Fruit fly (Drosophila melanogaster) Kc167 (cell line): ENCODE results near the gene Swip-1.

Source experiments
- Myc ChIP-seq: fragments of >200 bp; optimal IDR thresholded peaks from 2 replicates; lab custom pipeline; 2017; ENCODE audit warnings: missing external identifiers
- h ChIP-seq: fragments of >200 bp; optimal IDR thresholded peaks from 3 replicates; lab custom pipeline; 2018; ENCODE audit warnings: missing external identifiers
- insv ChIP-seq: fragments of >200 bp; optimal IDR thresholded peaks from 3 replicates; lab custom pipeline; 2018; ENCODE audit warnings: missing external identifiers
- psq ChIP-seq: fragments of >200 bp; optimal IDR thresholded peaks from 2 replicates; lab custom pipeline; 2017; ENCODE audit warnings: missing external identifiers
- ttk ChIP-seq: sonication (Bioruptor generic); optimal IDR thresholded peaks from 2 replicates; lab custom pipeline; 2017; ENCODE audit warnings: missing external identifiers

- TF ChIP-seq h (no peak), psq (lab: Kevin White, UChicago) (no peak), Myc (lab: Kevin White, UChicago) (no peak), insv (lab: Kevin White, UChicago) (no peak), ttk (lab: Kevin White, UChicago) (no peak)
Observed at dm6 chr2L:19035013-19035412, 47.9 kb upstream of the Swip-1 start.
